Worm (Caenorhabditis elegans): ENCODE data around the gene C02F4.4.

C02F4.4 gene

ce11 chrIV:10481695-10482094, 33.3 kb downstream of the C02F4.4 start, which contains the start of gene egl-21 (continued):
- TF ChIP-seq hmg-1.1 (GFP tag; IDR thresholded peaks at IDR 0.05) (peak; percentile 55; the same call in 1 of the 2 replicates), mep-1 (tag; optimal IDR thresholded peaks at IDR 0.05) (peak; percentile 48), lin-15B (tag; optimal IDR thresholded peaks at IDR 0.05) (no peak), daf-19 (GFP tag; conservative IDR thresholded peaks at IDR 0.05) (no peak), fos-1 (tag; optimal IDR thresholded peaks at IDR 0.05) (no peak), madf-9 (GFP tag; conservative IDR thresholded peaks at IDR 0.05) (no peak), lim-7 (GFP tag; IDR thresholded peaks at IDR 0.05) (no peak), nhr-48 (tag; optimal IDR thresholded peaks at IDR 0.05) (no peak), ZK337.2 (GFP tag; IDR thresholded peaks at IDR 0.05) (no peak), daf-16 (GFP tag; optimal IDR thresholded peaks at IDR 0.05) (no peak), daf-16 (tag; optimal IDR thresholded peaks at IDR 0.05) (no peak), nhr-28 (tag; optimal IDR thresholded peaks at IDR 0.05) (no peak), sdz-12 (GFP tag; optimal IDR thresholded peaks at IDR 0.05) (no peak), nhr-25 (tag; optimal IDR thresholded peaks at IDR 0.05; ENCODE audit: borderline replicate concordance, insufficient read depth) (no peak), hlh-11 (tag; optimal IDR thresholded peaks at IDR 0.05) (peak; percentile 19), nhr-111 (GFP tag; optimal IDR thresholded peaks at IDR 0.05) (no peak), dmd-8 (GFP tag; IDR thresholded peaks at IDR 0.05) (no peak), zfp-3 (GFP tag; conservative IDR thresholded peaks at IDR 0.05) (no peak), dmd-6 (GFP tag; IDR thresholded peaks at IDR 0.05) (peak; percentile 54), nhr-102 (tag; optimal IDR thresholded peaks at IDR 0.05) (no peak), zfp-2 (tag; optimal IDR thresholded peaks at IDR 0.05) (peak; percentile 34), mdl-1 (tag; optimal IDR thresholded peaks at IDR 0.05) (peak; percentile 60 to 62), nhr-11 (tag; optimal IDR thresholded peaks at IDR 0.05) (peak; percentile 48), unc-39 (tag; optimal IDR thresholded peaks at IDR 0.05) (no peak), lir-3 (tag; optimal IDR thresholded peaks at IDR 0.05) (no peak), set-16 (GFP tag; IDR thresholded peaks at IDR 0.05) (peak; percentile 50; the same call in 1 of the 2 replicates), ceh-28 (tag; optimal IDR thresholded peaks at IDR 0.05) (peak; percentile 17), rbr-2 (tag; optimal IDR thresholded peaks at IDR 0.05) (peak; percentile 82), nhr-237 (tag; optimal IDR thresholded peaks at IDR 0.05) (no peak), fkh-10 (GFP tag; optimal IDR thresholded peaks at IDR 0.05) (peak; percentile 93), ceh-44 (GFP tag; IDR thresholded peaks at IDR 0.05) (no peak), ztf-7 (tag; optimal IDR thresholded peaks at IDR 0.05) (no peak), gei-8 (GFP tag; optimal IDR thresholded peaks at IDR 0.05) (no peak), egl-43 (GFP tag; IDR thresholded peaks at IDR 0.05) (peak; percentile 69), lsy-2 (tag; optimal IDR thresholded peaks at IDR 0.05) (peak; percentile 5 to 67)

ce11 chrIV:10475234-10475633, 39.8 kb downstream of the C02F4.4 start:
- TF ChIP-seq set-16 (GFP tag; IDR thresholded peaks at IDR 0.05) (no peak), jun-1 (tag; optimal IDR thresholded peaks at IDR 0.05) (no peak), R02D3.7 (tag; optimal IDR thresholded peaks at IDR 0.05) (no peak), ceh-32 (tag; optimal IDR thresholded peaks at IDR 0.05; ENCODE audit: poor library complexity) (no peak), nhr-10 (tag; optimal IDR thresholded peaks at IDR 0.05) (no peak), F26F4.8 (GFP tag; conservative IDR thresholded peaks at IDR 0.05) (no peak), unc-62 (GFP tag; optimal IDR thresholded peaks at IDR 0.05 in 1 of 2) (peak in 1 of 2 experiments; percentile 95), unc-62 (tag; optimal IDR thresholded peaks at IDR 0.05) (no peak)

All from whole organism, L4 larva.